Worm (Caenorhabditis elegans) whole organism, L3 larva: ENCODE results near the gene srw-63.
A peak's percentile ranks its signal among the peaks of the same experiment; 100 is the strongest.

ENCODE experiments used
- R02D3.7 ChIP-seq: fragments of 150-350 bp; optimal IDR thresholded peaks from 2 replicates; lab custom pipeline; 2014; ENCODE audit warnings: missing biosample characterization, missing genetic modification characterization
- ZK546.5 ChIP-seq: sonication (generic microtip); optimal IDR thresholded peaks from 2 replicates; lab custom pipeline; 2017; ENCODE audit warnings: missing biosample characterization, missing genetic modification characterization
- aly-2 ChIP-seq: fragments of 150-350 bp; optimal IDR thresholded peaks from 2 replicates; lab custom pipeline; 2014; ENCODE audit warnings: missing biosample characterization, missing genetic modification characterization
- ama-1 ChIP-seq: fragments of 150-350 bp; optimal IDR thresholded peaks from 2 replicates; lab custom pipeline; 2018
- ceh-16 ChIP-seq: sonication (generic microtip); optimal IDR thresholded peaks from 2 replicates; lab custom pipeline; 2017; ENCODE audit warnings: missing biosample characterization, missing genetic modification characterization
- ceh-28 ChIP-seq: fragments of 150-350 bp; optimal IDR thresholded peaks from 2 replicates; lab custom pipeline; 2014; ENCODE audit warnings: missing biosample characterization, missing genetic modification reagents, missing genetic modification characterization
- ceh-82 ChIP-seq: fragments of 150-350 bp; optimal IDR thresholded peaks from 2 replicates; lab custom pipeline; 2014; ENCODE audit warnings: missing biosample characterization, missing genetic modification characterization
- ceh-9 ChIP-seq: sonication (generic microtip); optimal IDR thresholded peaks from 2 replicates; lab custom pipeline; 2018; ENCODE audit warnings: missing biosample characterization, missing genetic modification characterization
- daf-12 ChIP-seq: fragments of 150-350 bp; optimal IDR thresholded peaks from 2 replicates; lab custom pipeline; 2014; ENCODE audit warnings: missing biosample characterization, missing genetic modification reagents, missing genetic modification characterization
- egl-27 ChIP-seq: sonication (generic microtip); optimal IDR thresholded peaks from 4 replicates; lab custom pipeline; 2017; ENCODE audit warnings: missing biosample characterization, missing genetic modification reagents, missing genetic modification characterization
- egl-5 ChIP-seq: fragments of 150-350 bp; optimal IDR thresholded peaks from 2 replicates; lab custom pipeline; 2017; ENCODE audit warnings: missing biosample characterization, missing genetic modification reagents, missing genetic modification characterization, inconsistent platforms
- elt-1 ChIP-seq: fragments of 150-350 bp; optimal IDR thresholded peaks from 2 replicates; lab custom pipeline; 2014; ENCODE audit warnings: missing biosample characterization, missing genetic modification characterization
- elt-2 ChIP-seq: sonication (generic microtip); optimal IDR thresholded peaks from 2 replicates; lab custom pipeline; 2016; ENCODE audit warnings: missing genetic modification reagents, mild to moderate bottlenecking, missing genetic modification characterization, missing compliant biosample characterization
- elt-3 ChIP-seq, 3 experiments: fragments of 150-350 bp in 1 of 3; sonication (generic microtip) in 2 of 3; optimal IDR thresholded peaks; 2 replicates in 2 of 3; 4 replicates in 1 of 3; lab custom pipeline; 2014 to 2017; ENCODE audit warnings: missing biosample characterization in 3 of 3, missing genetic modification characterization in 3 of 3
- eor-1 ChIP-seq, 2 experiments: fragments of 150-350 bp; optimal IDR thresholded peaks; 2 replicates each; lab custom pipeline; 2014 to 2018; ENCODE audit warnings: missing biosample characterization in 2 of 2, missing genetic modification characterization in 2 of 2
- fkh-10 ChIP-seq: sonication (generic microtip); optimal IDR thresholded peaks from 2 replicates; lab custom pipeline; 2017; ENCODE audit warnings: missing biosample characterization, missing genetic modification reagents, missing genetic modification characterization
- fkh-2 ChIP-seq: fragments of 150-350 bp; optimal IDR thresholded peaks from 2 replicates; lab custom pipeline; 2014; ENCODE audit warnings: missing biosample characterization, missing genetic modification reagents, missing genetic modification characterization
- fos-1 ChIP-seq: fragments of 150-350 bp; optimal IDR thresholded peaks from 2 replicates; lab custom pipeline; 2014; ENCODE audit warnings: missing biosample characterization, missing genetic modification characterization
- hmg-11 ChIP-seq: sonication (generic microtip); optimal IDR thresholded peaks from 2 replicates; lab custom pipeline; 2016; ENCODE audit warnings: missing genetic modification characterization, missing compliant biosample characterization
- jun-1 ChIP-seq: fragments of 150-350 bp; optimal IDR thresholded peaks from 2 replicates; lab custom pipeline; 2014; ENCODE audit warnings: missing biosample characterization, missing genetic modification reagents, missing genetic modification characterization
- lin-15B ChIP-seq: fragments of 150-350 bp; optimal IDR thresholded peaks from 2 replicates; lab custom pipeline; 2014; ENCODE audit warnings: missing biosample characterization, missing genetic modification characterization
- lin-39 ChIP-seq: fragments of 150-350 bp; optimal IDR thresholded peaks from 2 replicates; lab custom pipeline; 2018; ENCODE audit warnings: missing biosample characterization, missing genetic modification reagents, missing genetic modification characterization
- lsy-12 ChIP-seq: sonication (generic microtip); optimal IDR thresholded peaks from 2 replicates; lab custom pipeline; 2016; ENCODE audit warnings: mild to moderate bottlenecking, missing genetic modification characterization, missing compliant biosample characterization
- mdl-1 ChIP-seq: fragments of 150-350 bp; optimal IDR thresholded peaks from 2 replicates; lab custom pipeline; 2014; ENCODE audit warnings: missing biosample characterization, missing genetic modification characterization
- mml-1 ChIP-seq: fragments of 150-350 bp; sonication (generic microtip); optimal IDR thresholded peaks from 3 replicates; lab custom pipeline; 2014; ENCODE audit warnings: missing biosample characterization, missing genetic modification characterization
- nfya-1 ChIP-seq: sonication (generic microtip); optimal IDR thresholded peaks from 2 replicates; lab custom pipeline; 2017; ENCODE audit warnings: missing genetic modification characterization, mild to moderate bottlenecking, missing compliant biosample characterization, antibody characterized with exemption, moderate library complexity; ENCODE audit not compliant: insufficient read depth
- nhr-11 ChIP-seq: fragments of 150-350 bp; optimal IDR thresholded peaks from 2 replicates; lab custom pipeline; 2014; ENCODE audit warnings: missing biosample characterization, missing genetic modification characterization
- nhr-12 ChIP-seq: fragments of 150-350 bp; optimal IDR thresholded peaks from 2 replicates; lab custom pipeline; 2014; ENCODE audit warnings: missing biosample characterization, missing genetic modification characterization
- nhr-23 ChIP-seq: fragments of 150-350 bp; optimal IDR thresholded peaks from 2 replicates; lab custom pipeline; 2014; ENCODE audit warnings: missing biosample characterization, missing genetic modification reagents, missing genetic modification characterization
- nhr-237 ChIP-seq: fragments of 150-350 bp; optimal IDR thresholded peaks from 2 replicates; lab custom pipeline; 2014; ENCODE audit warnings: missing biosample characterization, missing genetic modification characterization
- nhr-25 ChIP-seq: sonication (generic microtip); optimal IDR thresholded peaks from 2 replicates; lab custom pipeline; 2017; ENCODE audit warnings: missing biosample characterization, missing genetic modification characterization
- nhr-28 ChIP-seq: fragments of 150-350 bp; optimal IDR thresholded peaks from 2 replicates; lab custom pipeline; 2014; ENCODE audit warnings: missing biosample characterization, missing genetic modification characterization
- nhr-43 ChIP-seq: sonication (generic microtip); optimal IDR thresholded peaks from 2 replicates; lab custom pipeline; 2016; ENCODE audit warnings: mild to moderate bottlenecking, missing genetic modification characterization, missing compliant biosample characterization; ENCODE audit not compliant: poor library complexity, severe bottlenecking
- nhr-67 ChIP-seq: fragments of 150-350 bp; optimal IDR thresholded peaks from 2 replicates; lab custom pipeline; 2014; ENCODE audit warnings: missing biosample characterization, missing genetic modification characterization
- nhr-76 ChIP-seq: fragments of 150-350 bp; sonication (generic microtip); optimal IDR thresholded peaks from 5 replicates; lab custom pipeline; 2014; ENCODE audit warnings: missing biosample characterization, missing genetic modification characterization
- nhr-77 ChIP-seq: fragments of 150-350 bp; optimal IDR thresholded peaks from 2 replicates; lab custom pipeline; 2014; ENCODE audit warnings: missing biosample characterization, missing genetic modification characterization
- pha-4 ChIP-seq: fragments of 150-350 bp; optimal IDR thresholded peaks from 2 replicates; lab custom pipeline; 2014; ENCODE audit warnings: missing biosample characterization, missing genetic modification reagents, missing genetic modification characterization
- pqm-1 ChIP-seq: fragments of 150-350 bp; optimal IDR thresholded peaks from 2 replicates; lab custom pipeline; 2017; ENCODE audit warnings: missing biosample characterization, missing genetic modification characterization, inconsistent platforms
- sea-2 ChIP-seq: fragments of 150-350 bp; sonication (generic microtip); optimal IDR thresholded peaks from 4 replicates; lab custom pipeline; 2014; ENCODE audit warnings: missing biosample characterization, missing genetic modification reagents, missing genetic modification characterization
- skn-1 ChIP-seq: fragments of 150-350 bp; optimal IDR thresholded peaks from 2 replicates; lab custom pipeline; 2014; ENCODE audit warnings: missing biosample characterization, missing genetic modification characterization
- snpc-4 ChIP-seq: fragments of 150-350 bp; optimal IDR thresholded peaks from 2 replicates; lab custom pipeline; 2014; ENCODE audit warnings: missing biosample characterization, missing genetic modification characterization
- tbx-2 ChIP-seq: sonication (generic microtip); optimal IDR thresholded peaks from 2 replicates; lab custom pipeline; 2016; ENCODE audit warnings: mild to moderate bottlenecking, missing genetic modification characterization, missing compliant biosample characterization
- unc-39 ChIP-seq: sonication (generic microtip); optimal IDR thresholded peaks from 4 replicates; lab custom pipeline; 2017; ENCODE audit warnings: missing biosample characterization, missing genetic modification characterization
- unc-62 ChIP-seq: fragments of 150-350 bp; sonication (generic microtip); optimal IDR thresholded peaks from 4 replicates; lab custom pipeline; 2014; ENCODE audit warnings: missing biosample characterization, missing genetic modification reagents, missing genetic modification characterization
- zag-1 ChIP-seq: fragments of 150-350 bp; optimal IDR thresholded peaks from 2 replicates; lab custom pipeline; 2014; ENCODE audit warnings: missing biosample characterization, missing genetic modification characterization
- ztf-11 ChIP-seq: fragments of 150-350 bp; optimal IDR thresholded peaks from 2 replicates; lab custom pipeline; 2014; ENCODE audit warnings: missing biosample characterization, missing genetic modification characterization
- ztf-4 ChIP-seq: fragments of 150-350 bp; optimal IDR thresholded peaks from 2 replicates; lab custom pipeline; 2014; ENCODE audit warnings: missing biosample characterization, missing genetic modification characterization

The srw-63 gene

DNA sequence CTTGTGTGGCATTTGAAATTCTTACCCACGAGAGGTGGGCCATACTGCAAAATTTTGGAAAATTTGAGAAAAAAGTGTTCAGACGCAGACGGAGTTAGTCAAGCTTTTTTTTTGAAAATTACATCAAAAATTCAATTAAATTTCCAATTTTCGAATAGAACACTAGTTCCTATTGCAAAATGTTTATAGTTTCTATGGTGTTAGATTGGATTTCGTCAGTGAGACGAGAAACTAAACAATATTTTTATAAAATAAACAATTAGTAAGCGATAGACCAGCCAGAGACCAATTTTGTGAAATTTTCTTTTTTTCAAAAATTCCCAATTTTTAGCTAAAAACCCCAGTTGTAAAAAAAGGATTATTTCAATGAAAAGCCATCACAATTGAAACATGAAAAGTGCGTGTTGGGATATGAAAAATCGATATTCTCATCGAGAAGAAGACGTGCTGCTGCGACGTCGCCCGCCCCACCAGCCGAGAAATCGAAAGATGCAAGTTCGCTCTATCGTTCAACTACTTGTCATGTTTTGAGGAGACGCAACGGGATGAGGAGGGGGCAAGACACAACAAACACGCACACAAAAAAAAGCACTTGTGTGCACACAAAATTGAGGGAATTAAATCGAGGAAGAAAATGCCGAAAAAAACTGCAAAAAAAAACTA lies 35.8 kb downstream of the srw-63 start, which contains the start of gene dnbp-1:
TSS of gene dnbp-1 (minus strand) at position 51 of the 663 bp plus-strand sequence.
- peak; percentile 86 for TF ChIP-seq pha-4 (tag; lab: Kevin White, UChicago)
- TF ChIP-seq nhr-67 (tag; lab: Kevin White, UChicago) = no peak
- no peak for TF ChIP-seq aly-2 (tag; lab: Kevin White, UChicago)
- TF ChIP-seq fos-1 (tag; lab: Kevin White, UChicago) = no peak
- TF ChIP-seq lin-39 (tag; lab: Kevin White, UChicago) = peak; percentile 80
- no peak for TF ChIP-seq elt-3 (tag; optimal IDR thresholded peaks at IDR 0.05; lab: Kevin White, UChicago)
- no peak for TF ChIP-seq unc-39 (tag; lab: Kevin White, UChicago)
- no peak for TF ChIP-seq ceh-16 (tag; lab: Kevin White, UChicago)
- TF ChIP-seq ceh-9 = no peak
- peak; percentile 86 for TF ChIP-seq nfya-1 (tag; lab: Kevin White, UChicago)
- TF ChIP-seq nhr-25 (tag; lab: Kevin White, UChicago) = peak; percentile 30
- no peak for TF ChIP-seq unc-62 (GFP tag; lab: Kevin White, UChicago)
- TF ChIP-seq elt-1 = no peak
- no peak for TF ChIP-seq tbx-2 (tag; lab: Kevin White, UChicago)
- TF ChIP-seq nhr-43 (tag; lab: Kevin White, UChicago) = no peak
- TF ChIP-seq fkh-2 (tag; lab: Kevin White, UChicago) = no peak
- TF ChIP-seq fkh-10 = peak; percentile 63
- TF ChIP-seq nhr-76 (tag; lab: Kevin White, UChicago) = no peak
- no peak for TF ChIP-seq nhr-28 (tag; lab: Kevin White, UChicago)
- TF ChIP-seq ztf-11 (tag; lab: Kevin White, UChicago) = no peak
- no peak for TF ChIP-seq zag-1 (tag; lab: Kevin White, UChicago)
- TF ChIP-seq egl-27 (tag; lab: Kevin White, UChicago) = no peak
- TF ChIP-seq ama-1 = no peak
- TF ChIP-seq sea-2 = peak; percentile 48
- no peak for TF ChIP-seq eor-1 (tag; optimal IDR thresholded peaks at IDR 0.05; lab: Kevin White, UChicago)
- TF ChIP-seq jun-1 (tag; lab: Kevin White, UChicago) = no peak
- no peak for TF ChIP-seq pqm-1 (tag; lab: Kevin White, UChicago)
- TF ChIP-seq mml-1 (tag; lab: Kevin White, UChicago) = no peak
- TF ChIP-seq lsy-12 (tag; lab: Kevin White, UChicago) = no peak
- TF ChIP-seq nhr-12 (tag; lab: Kevin White, UChicago) = no peak
- TF ChIP-seq ceh-28 (tag; lab: Kevin White, UChicago) = peak; percentile 76
- TF ChIP-seq nhr-237 = no peak
- TF ChIP-seq nhr-23 = no peak
- TF ChIP-seq lin-15B = peak; percentile 90
- no peak for TF ChIP-seq nhr-77 (tag; lab: Kevin White, UChicago)
- TF ChIP-seq snpc-4 = peak; percentile 87
- peak; percentile 5 for TF ChIP-seq skn-1
- no peak for TF ChIP-seq ZK546.5 (tag; lab: Kevin White, UChicago)
- TF ChIP-seq hmg-11 (tag; lab: Kevin White, UChicago) = peak; percentile 75
- no peak for TF ChIP-seq ztf-4
- TF ChIP-seq R02D3.7 = no peak
- TF ChIP-seq daf-12 (tag; lab: Kevin White, UChicago) = no peak
- peak; percentile 55 for TF ChIP-seq elt-2 (tag; lab: Kevin White, UChicago)
- TF ChIP-seq nhr-11 (tag; lab: Kevin White, UChicago) = no peak
- TF ChIP-seq ceh-82 (tag; lab: Kevin White, UChicago) = no peak
- TF ChIP-seq egl-5 (tag; lab: Kevin White, UChicago) = peak; percentile 78
- TF ChIP-seq mdl-1 (tag; lab: Kevin White, UChicago) = no peak
